Worm (Caenorhabditis elegans) whole organism, early embryonic: ENCODE measurements around the gene spe-6.

Experiments used
- F13C5.2 ChIP-seq: sonication (generic microtip); optimal IDR thresholded peaks from 2 replicates; lab custom pipeline; 2017; ENCODE audit warnings: mild to moderate bottlenecking, missing genetic modification characterization, inconsistent platforms, missing compliant biosample characterization
- aly-1 ChIP-seq: sonication (generic microtip); optimal IDR thresholded peaks from 2 replicates; lab custom pipeline; 2016; ENCODE audit warnings: missing genetic modification characterization, missing compliant biosample characterization
- ama-1 ChIP-seq: fragments of 150-350 bp; optimal IDR thresholded peaks from 2 replicates; lab custom pipeline; 2014
- ceh-36 ChIP-seq: sonication (generic microtip); optimal IDR thresholded peaks from 2 replicates; lab custom pipeline; 2016; ENCODE audit warnings: missing genetic modification characterization, inconsistent platforms, missing compliant biosample characterization
- flt-1 ChIP-seq: fragments of 200-800 bp; sonication (Bioruptor generic); IDR thresholded peaks from 2 replicates; pipeline ENCODE4 v1.3.6; 2022; ENCODE audit warnings: missing genetic modification characterization, missing compliant biosample characterization
- hmg-4 ChIP-seq: fragments of 200-800 bp; sonication (Bioruptor generic); optimal IDR thresholded peaks from 2 replicates; lab custom pipeline; 2018; ENCODE audit warnings: mild to moderate bottlenecking, missing genetic modification characterization, missing compliant biosample characterization
- hnd-1 ChIP-seq: sonication (generic microtip); optimal IDR thresholded peaks from 2 replicates; lab custom pipeline; 2016; ENCODE audit warnings: missing genetic modification characterization, missing compliant biosample characterization
- sea-1 ChIP-seq: fragments of 200-800 bp; sonication (Bioruptor generic); conservative IDR thresholded peaks from 2 replicates; pipeline ENCODE4 v1.3.6; 2022; ENCODE audit warnings: missing genetic modification characterization, missing compliant biosample characterization
- tra-4 ChIP-seq: sonication (generic microtip); optimal IDR thresholded peaks from 2 replicates; lab custom pipeline; 2017; ENCODE audit warnings: missing genetic modification characterization, missing compliant biosample characterization

DNA sequence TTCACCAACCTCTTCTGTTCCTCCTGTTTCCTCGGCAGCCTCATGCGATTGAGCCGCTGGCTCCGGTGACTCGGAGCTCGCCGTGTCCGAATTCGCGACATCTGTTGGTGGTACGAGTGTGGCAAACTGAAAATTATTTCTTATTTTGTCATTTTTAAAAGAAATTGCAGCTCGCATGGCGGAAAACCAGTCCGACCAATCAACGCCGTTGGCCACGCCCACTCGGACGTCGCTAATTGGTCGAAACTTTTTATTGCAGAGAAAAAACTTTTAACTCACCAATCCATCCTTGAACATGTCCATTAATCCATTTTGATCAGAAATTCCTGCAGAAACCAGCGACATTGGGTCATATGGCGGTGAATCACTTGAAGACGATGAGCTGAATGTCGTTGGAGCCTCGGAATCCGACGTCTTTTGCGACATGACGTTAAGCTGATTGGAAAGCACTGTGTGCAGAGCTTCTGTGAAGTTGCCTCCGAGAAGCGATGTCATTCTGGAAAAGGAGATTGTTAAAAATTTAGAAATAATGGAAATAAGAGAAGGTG, 34.9 kb upstream of the spe-6 start, which contains the start of gene bed-2:
- TF ChIP-seq tra-4 (tag; lab: Kevin White, UChicago) (no peak), ama-1 (lab: Kevin White, UChicago) (no peak), hmg-4 (no peak), hnd-1 (no peak), F13C5.2 (tag; lab: Kevin White, UChicago) (no peak), flt-1 (GFP tag; lab: Robert Waterston, UW) (no peak), aly-1 (no peak), sea-1 (GFP tag; lab: Robert Waterston, UW) (no peak), ceh-36 (no peak)
